Worm (Caenorhabditis elegans) whole organism, L4/young adult: ENCODE results near the gene K01D12.15.

Experiments used
- dao-5 ChIP-seq: sonication (generic microtip); optimal IDR thresholded peaks from 2 replicates; lab custom pipeline; 2016; ENCODE audit warnings: missing genotype, missing genetic modification characterization, moderate library complexity, missing compliant biosample characterization
- him-1 ChIP-seq: sonication (generic microtip); optimal IDR thresholded peaks from 2 replicates; lab custom pipeline; 2016; ENCODE audit warnings: missing genotype, missing genetic modification reagents, missing genetic modification characterization, missing compliant biosample characterization

ce11 chrV:12433105-12433504, 46.9 kb downstream of the K01D12.15 start:
- TF ChIP-seq him-1 (tag; lab: Kevin White, UChicago) (no peak), dao-5 (tag; lab: Kevin White, UChicago) (no peak)
